Worm (Caenorhabditis elegans): ENCODE results near the gene K08B12.3.

- no peak for TF ChIP-seq zip-8 (tag; optimal IDR thresholded peaks at IDR 0.05)
- no peak for TF ChIP-seq elt-3 (tag; optimal IDR thresholded peaks at IDR 0.05)
- no peak for TF ChIP-seq M03D4.4 (tag; optimal IDR thresholded peaks at IDR 0.05)
- TF ChIP-seq nhr-2 (tag; optimal IDR thresholded peaks at IDR 0.05), result no peak
- no peak for TF ChIP-seq unc-39 (tag; optimal IDR thresholded peaks at IDR 0.05)
- no peak for TF ChIP-seq mep-1 (tag; optimal IDR thresholded peaks at IDR 0.05)
- TF ChIP-seq sptf-1 (tag; optimal IDR thresholded peaks at IDR 0.05), result no peak
- TF ChIP-seq sem-2 (GFP tag; optimal IDR thresholded peaks at IDR 0.05), result no peak
- TF ChIP-seq elt-1 (tag; optimal IDR thresholded peaks at IDR 0.05; ENCODE audit: borderline replicate concordance, insufficient read depth), result no peak
- no peak for TF ChIP-seq ztf-11 (tag; optimal IDR thresholded peaks at IDR 0.05)
- no peak for TF ChIP-seq nhr-12 (tag; optimal IDR thresholded peaks at IDR 0.05)
- TF ChIP-seq lin-13 (tag; optimal IDR thresholded peaks at IDR 0.05), result no peak
- no peak for TF ChIP-seq nhr-237 (tag; optimal IDR thresholded peaks at IDR 0.05)
- no peak for TF ChIP-seq snpc-4 (tag; optimal IDR thresholded peaks at IDR 0.05)
Measured at ce11 chrV:6204046-6204445, 30.9 kb upstream of the K08B12.3 start.
